Fruit fly (Drosophila melanogaster) whole organism, embryonic: ENCODE data around the gene CG3368.

ENCODE experiments used
- Ada2b ChIP-seq: fragments of 200-800 bp; sonication (Bioruptor generic); IDR thresholded peaks from 2 replicates; pipeline ENCODE4 v1.3.6; 2022; ENCODE audit warnings: missing biosample characterization, missing genetic modification characterization
- Blimp-1 ChIP-seq: fragments of 200-800 bp; sonication (Bioruptor generic); optimal IDR thresholded peaks from 3 replicates; lab custom pipeline; 2018; ENCODE audit warnings: missing biosample characterization, missing genetic modification characterization, mild to moderate bottlenecking, moderate library complexity, missing genetic modification reagents
- Bteb2 ChIP-seq: fragments of 200-800 bp; sonication (Bioruptor generic); optimal IDR thresholded peaks from 2 replicates; lab custom pipeline; 2016; ENCODE audit warnings: missing biosample characterization, missing genetic modification characterization
- CG10209 ChIP-seq: fragments of 200-800 bp; sonication (Bioruptor generic); optimal IDR thresholded peaks from 3 replicates; lab custom pipeline; 2017; ENCODE audit warnings: missing biosample characterization, mild to moderate bottlenecking, missing genetic modification characterization, missing genetic modification reagents
- CG10654 ChIP-seq: fragments of 200-800 bp; sonication (Bioruptor generic); optimal IDR thresholded peaks from 2 replicates; lab custom pipeline; 2016; ENCODE audit warnings: missing biosample characterization, missing genetic modification characterization
- CG11695 ChIP-seq: fragments of 200-800 bp; sonication (Bioruptor generic); IDR thresholded peaks from 3 replicates; pipeline ENCODE4 v1.3.6; 2022; ENCODE audit warnings: missing biosample characterization, missing genetic modification characterization
- CG12104 ChIP-seq: fragments of 200-800 bp; sonication (Bioruptor generic); optimal IDR thresholded peaks from 3 replicates; lab custom pipeline; 2016; ENCODE audit warnings: missing biosample characterization, missing genetic modification characterization
- CG12299 ChIP-seq: fragments of 200-800 bp; sonication (Bioruptor generic); optimal IDR thresholded peaks from 2 replicates; lab custom pipeline; 2018; ENCODE audit warnings: missing biosample characterization, mild to moderate bottlenecking, missing genetic modification characterization
- CG1233 ChIP-seq: fragments of 200-800 bp; sonication (Bioruptor generic); optimal IDR thresholded peaks from 4 replicates; lab custom pipeline; 2018; ENCODE audit warnings: missing biosample characterization, mild to moderate bottlenecking, missing genetic modification characterization
- CG12744 ChIP-seq: fragments of 200-800 bp; sonication (Bioruptor generic); optimal IDR thresholded peaks from 2 replicates; lab custom pipeline; 2016; ENCODE audit warnings: missing biosample characterization, missing genetic modification characterization
- CG16813 ChIP-seq: fragments of 200-800 bp; sonication (Bioruptor generic); IDR thresholded peaks from 3 replicates; pipeline ENCODE4 v1.3.6; 2022; ENCODE audit warnings: missing biosample characterization, missing genetic modification characterization; ENCODE audit not compliant: partially characterized antibody
- CG17612 ChIP-seq: fragments of 200-800 bp; sonication (Bioruptor generic); IDR thresholded peaks from 2 replicates; pipeline ENCODE4 v1.3.6; 2022; ENCODE audit warnings: missing biosample characterization, missing genetic modification characterization
- CG17829 ChIP-seq: fragments of 200-800 bp; optimal IDR thresholded peaks from 2 replicates; lab custom pipeline; 2019; ENCODE audit warnings: missing biosample characterization, mild to moderate bottlenecking, missing genetic modification characterization, moderate library complexity
- CG2120 ChIP-seq: fragments of 200-800 bp; sonication (Bioruptor generic); optimal IDR thresholded peaks from 3 replicates; lab custom pipeline; 2016; ENCODE audit warnings: missing biosample characterization, missing genetic modification characterization
- CG2129 ChIP-seq: fragments of 200-800 bp; sonication (Bioruptor generic); IDR thresholded peaks from 2 replicates; pipeline ENCODE4 v1.3.6; 2022; ENCODE audit warnings: missing biosample characterization, missing genetic modification characterization; ENCODE audit not compliant: partially characterized antibody
- CG2202 ChIP-seq: fragments of 200-800 bp; sonication (Bioruptor generic); optimal IDR thresholded peaks from 2 replicates; lab custom pipeline; 2018; ENCODE audit warnings: missing biosample characterization, mild to moderate bottlenecking, missing genetic modification characterization
- CG31224 ChIP-seq: fragments of 200-800 bp; sonication (Bioruptor generic); IDR thresholded peaks from 2 replicates; pipeline ENCODE4 v1.3.6; 2022; ENCODE audit warnings: missing biosample characterization, missing genetic modification characterization
- CG33213 ChIP-seq: fragments of 200-800 bp; sonication (Bioruptor generic); optimal IDR thresholded peaks from 3 replicates; lab custom pipeline; 2016; ENCODE audit warnings: missing biosample characterization, missing genetic modification characterization
- CG3407 ChIP-seq: fragments of 200-800 bp; sonication (Bioruptor generic); optimal IDR thresholded peaks from 2 replicates; lab custom pipeline; 2018; ENCODE audit warnings: missing biosample characterization, mild to moderate bottlenecking, missing genetic modification characterization
- CG34224 ChIP-seq: fragments of 200-800 bp; sonication (Bioruptor generic); IDR thresholded peaks from 3 replicates; pipeline ENCODE4 v1.3.6; 2022; ENCODE audit warnings: missing biosample characterization, missing genetic modification characterization; ENCODE audit not compliant: partially characterized antibody
- CG4424 ChIP-seq: fragments of 200-800 bp; sonication (Bioruptor generic); optimal IDR thresholded peaks from 3 replicates; lab custom pipeline; 2016; ENCODE audit warnings: missing biosample characterization, missing genetic modification characterization
- CG5953 ChIP-seq: fragments of 200-800 bp; sonication (Bioruptor generic); IDR thresholded peaks from 2 replicates; pipeline ENCODE4 v1.3.6; 2022; ENCODE audit warnings: missing biosample characterization, missing genetic modification characterization
- CG6175 ChIP-seq: fragments of 200-800 bp; sonication (Bioruptor generic); IDR thresholded peaks from 3 replicates; pipeline ENCODE4 v1.3.6; 2022; ENCODE audit warnings: missing biosample characterization, missing genetic modification characterization
- CG6272 ChIP-seq: fragments of 200-800 bp; sonication (Bioruptor generic); IDR thresholded peaks from 2 replicates; pipeline ENCODE4 v1.3.6; 2022; ENCODE audit warnings: missing biosample characterization, missing genetic modification characterization
- CG7745 ChIP-seq: fragments of 200-800 bp; sonication (Bioruptor generic); optimal IDR thresholded peaks from 2 replicates; lab custom pipeline; 2018; ENCODE audit warnings: missing biosample characterization, mild to moderate bottlenecking, missing genetic modification characterization, moderate library complexity
- Dek ChIP-seq: fragments of 200-800 bp; sonication (Bioruptor generic); optimal IDR thresholded peaks from 3 replicates; lab custom pipeline; 2019; ENCODE audit warnings: missing biosample characterization, mild to moderate bottlenecking, missing genetic modification characterization, moderate library complexity
- Dip2 ChIP-seq: fragments of 200-800 bp; sonication (Bioruptor generic); IDR thresholded peaks from 2 replicates; pipeline ENCODE4 v1.3.6; 2022; ENCODE audit warnings: missing biosample characterization, missing genetic modification characterization
- ERR ChIP-seq: fragments of 200-800 bp; sonication (Bioruptor generic); optimal IDR thresholded peaks from 2 replicates; lab custom pipeline; 2016; ENCODE audit warnings: missing biosample characterization, missing genetic modification characterization
- HLH54F ChIP-seq: fragments of 200-800 bp; sonication (Bioruptor generic); optimal IDR thresholded peaks from 3 replicates; lab custom pipeline; 2016; ENCODE audit warnings: missing biosample characterization, missing genetic modification characterization
- Hmr ChIP-seq: fragments of 200-800 bp; sonication (Bioruptor generic); optimal IDR thresholded peaks from 3 replicates; lab custom pipeline; 2017; ENCODE audit warnings: mild to moderate bottlenecking, missing biosample characterization, missing genetic modification reagents, missing genetic modification characterization
- Six4 ChIP-seq: fragments of 200-800 bp; sonication (Bioruptor generic); optimal IDR thresholded peaks from 2 replicates; lab custom pipeline; 2016; ENCODE audit warnings: missing biosample characterization, missing genetic modification characterization
- bowl ChIP-seq: fragments of 200-800 bp; sonication (Bioruptor generic); IDR thresholded peaks from 2 replicates; pipeline ENCODE4 v1.3.6; 2022; ENCODE audit warnings: missing biosample characterization, missing genetic modification characterization
- ci ChIP-seq: fragments of 200-800 bp; sonication (Bioruptor generic); IDR thresholded peaks from 3 replicates; pipeline ENCODE4 v1.3.6; 2022; ENCODE audit warnings: missing biosample characterization, missing genetic modification characterization
- corto ChIP-seq: fragments of 200-800 bp; sonication (Bioruptor generic); optimal IDR thresholded peaks from 2 replicates; lab custom pipeline; 2016; ENCODE audit warnings: missing biosample characterization, mild to moderate bottlenecking, missing genetic modification characterization, moderate library complexity
- dmrt99B ChIP-seq: fragments of 200-800 bp; sonication (Bioruptor generic); optimal IDR thresholded peaks from 2 replicates; lab custom pipeline; 2018; ENCODE audit warnings: missing biosample characterization, mild to moderate bottlenecking, missing genetic modification characterization, moderate library complexity
- en ChIP-seq: fragments of 200-800 bp; sonication (Bioruptor generic); optimal IDR thresholded peaks from 2 replicates; lab custom pipeline; 2016; ENCODE audit warnings: missing biosample characterization, missing genetic modification characterization
- fru ChIP-seq: fragments of >200 bp; optimal IDR thresholded peaks from 2 replicates; lab custom pipeline; 2017
- gfzf ChIP-seq: fragments of 200-800 bp; sonication (Bioruptor generic); optimal IDR thresholded peaks from 2 replicates; lab custom pipeline; 2016; ENCODE audit warnings: missing biosample characterization, mild to moderate bottlenecking, missing genetic modification characterization, moderate library complexity
- her ChIP-seq: fragments of 200-800 bp; sonication (Bioruptor generic); optimal IDR thresholded peaks from 2 replicates; lab custom pipeline; 2016; ENCODE audit warnings: missing biosample characterization, missing genetic modification characterization
- inv ChIP-seq: fragments of 200-800 bp; sonication (Bioruptor generic); IDR thresholded peaks from 2 replicates; pipeline ENCODE4 v1.3.6; 2022; ENCODE audit warnings: missing biosample characterization, missing genetic modification characterization; ENCODE audit not compliant: partially characterized antibody
- kay ChIP-seq: fragments of 200-800 bp; sonication (Bioruptor generic); optimal IDR thresholded peaks from 2 replicates; lab custom pipeline; 2016; ENCODE audit warnings: missing biosample characterization, missing genetic modification characterization
- knrl ChIP-seq: fragments of 200-800 bp; sonication (Bioruptor generic); IDR thresholded peaks from 3 replicates; pipeline ENCODE4 v1.3.6; 2022; ENCODE audit warnings: missing biosample characterization, missing genetic modification characterization; ENCODE audit not compliant: partially characterized antibody
- lbe ChIP-seq: fragments of 200-800 bp; sonication (Bioruptor generic); optimal IDR thresholded peaks from 2 replicates; lab custom pipeline; 2016; ENCODE audit warnings: missing biosample characterization, mild to moderate bottlenecking, missing genetic modification characterization
- lola ChIP-seq, 3 experiments: fragments of >200 bp in 2 of 3; fragments of 200-800 bp in 1 of 3; sonication (Bioruptor generic) in 1 of 3; optimal IDR thresholded peaks; 2 replicates each; lab custom pipeline; 2017 to 2019; ENCODE audit warnings: missing biosample characterization in 3 of 3, missing genetic modification characterization in 3 of 3, mild to moderate bottlenecking in 1 of 3, moderate library complexity in 1 of 3
- pho ChIP-seq: fragments of 200-800 bp; sonication (Bioruptor generic); optimal IDR thresholded peaks from 2 replicates; lab custom pipeline; 2016; ENCODE audit warnings: missing biosample characterization, missing genetic modification characterization
- sim ChIP-seq: fragments of 200-800 bp; sonication (Bioruptor generic); IDR thresholded peaks from 2 replicates; pipeline ENCODE4 v1.3.6; 2022; ENCODE audit warnings: missing biosample characterization, missing genetic modification characterization
- so ChIP-seq: fragments of 200-800 bp; sonication (Bioruptor generic); IDR thresholded peaks from 3 replicates; pipeline ENCODE4 v1.3.6; 2022; ENCODE audit warnings: missing biosample characterization, missing genetic modification characterization
- twi ChIP-seq: fragments of 200-800 bp; optimal IDR thresholded peaks from 2 replicates; lab custom pipeline; 2019; ENCODE audit warnings: missing biosample characterization, mild to moderate bottlenecking, missing genetic modification characterization, moderate library complexity
- wdn ChIP-seq: fragments of 200-800 bp; sonication (Bioruptor generic); IDR thresholded peaks from 2 replicates; pipeline ENCODE4 v1.3.6; 2022; ENCODE audit warnings: missing biosample characterization, missing genetic modification characterization

CG3368 gene

DNA sequence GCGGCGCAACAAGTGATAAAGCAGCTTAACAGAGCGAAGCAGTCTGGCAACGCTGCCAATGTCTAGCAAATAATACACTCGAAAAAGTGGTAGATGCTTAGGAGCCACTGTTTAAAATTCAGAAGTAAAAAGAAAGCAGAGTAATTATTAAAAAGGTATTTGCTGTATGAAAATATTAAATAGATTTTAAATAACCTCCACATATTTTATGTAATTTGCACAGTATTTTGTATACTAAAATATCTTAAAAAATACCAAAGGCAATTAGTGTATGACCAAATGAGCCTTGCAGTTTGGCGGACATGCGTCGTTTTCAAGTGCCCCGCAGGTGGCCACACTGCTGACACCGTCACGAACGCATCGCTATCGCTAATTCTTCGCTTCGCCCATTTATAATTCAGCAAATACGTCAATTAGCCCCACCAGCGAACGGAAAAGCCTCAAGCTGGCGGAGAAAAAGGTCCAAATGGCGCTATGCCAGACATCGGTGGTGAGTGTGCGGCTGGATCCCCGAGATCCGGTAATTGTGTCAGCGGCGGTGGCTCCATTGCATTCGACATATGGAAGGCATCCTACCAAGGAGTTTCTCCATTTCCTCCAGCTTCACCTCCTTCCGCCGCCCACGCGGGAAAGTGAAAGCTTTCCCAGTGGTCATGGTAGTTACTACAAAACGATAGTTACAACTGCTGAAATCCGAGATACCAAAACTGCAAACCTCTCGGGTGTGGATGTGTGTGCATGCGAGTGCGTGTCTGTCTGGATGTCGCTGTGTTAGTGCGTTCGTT, 30.3 kb upstream of the CG3368 start, which contains the start of gene pll (continued):
- TF ChIP-seq CG31224 (GFP tag; lab: Robert Waterston, UW) (peak; percentile 84), Six4 (GFP tag; lab: Kevin White, UChicago) (peak; percentile 71), Hmr (GFP tag; lab: Kevin White, UChicago) (peak; percentile 88), CG6272 (GFP tag; lab: Robert Waterston, UW) (peak; percentile 87), Dip2 (GFP tag; lab: Robert Waterston, UW) (no peak), wdn (GFP tag; lab: Robert Waterston, UW) (peak; percentile 84), ERR (GFP tag; lab: Kevin White, UChicago) (peak; percentile 76), fru (lab: Kevin White, UChicago) (no peak), kay (peak; percentile 65), sim (GFP tag; lab: Robert Waterston, UW) (no peak), CG33213 (GFP tag; lab: Kevin White, UChicago) (peak; percentile 71), CG6175 (peak; percentile 72; the same call in 2 of the 3 replicates), twi (tag; lab: Kevin White, UChicago) (peak; percentile 42), CG11695 (peak; percentile 88), pho (GFP tag; lab: Kevin White, UChicago) (peak; percentile 78), CG7745 (tag; lab: Kevin White, UChicago) (no peak), ci (GFP tag; lab: Robert Waterston, UW) (peak; percentile 91), CG4424 (GFP tag; lab: Kevin White, UChicago) (peak; percentile 67), Ada2b (GFP tag; lab: Robert Waterston, UW) (peak; percentile 86), her (no peak), inv (peak; percentile 22; the same call in 1 of the 2 replicates), gfzf (GFP tag; lab: Kevin White, UChicago) (peak; percentile 94), CG2120 (peak; percentile 92), CG2202 (tag; lab: Kevin White, UChicago) (peak; percentile 52), CG34224 (GFP tag; lab: Robert Waterston, UW) (no peak), CG2129 (no peak), lbe (GFP tag; lab: Kevin White, UChicago) (no peak), dmrt99B (tag; lab: Kevin White, UChicago) (no peak), bowl (GFP tag; lab: Robert Waterston, UW) (peak; percentile 49; the same call in 1 of the 2 replicates), CG16813 (GFP tag; lab: Robert Waterston, UW) (peak; percentile 29; the same call in 1 of the 3 replicates), CG12299 (tag; lab: Kevin White, UChicago) (peak; percentile 77), knrl (GFP tag; lab: Robert Waterston, UW) (peak; percentile 56; the same call in 1 of the 3 replicates), en (peak; percentile 22), CG17829 (tag; lab: Kevin White, UChicago) (peak; percentile 91), CG1233 (GFP tag; lab: Kevin White, UChicago) (peak; percentile 72), HLH54F (peak; percentile 68), corto (no peak), so (GFP tag; lab: Robert Waterston, UW) (peak; percentile 86), CG12104 (GFP tag; lab: Kevin White, UChicago) (peak; percentile 31), lola (GFP tag; optimal IDR thresholded peaks at IDR 0.05; lab: Kevin White, UChicago) (peak in 1 of 3 experiments; percentile 55), CG3407 (GFP tag; lab: Kevin White, UChicago) (peak; percentile 11), CG10209 (GFP tag; lab: Kevin White, UChicago) (peak; percentile 69), Blimp-1 (GFP tag; lab: Kevin White, UChicago) (peak; percentile 78), CG10654 (GFP tag; lab: Kevin White, UChicago) (peak; percentile 75), CG17612 (GFP tag; lab: Robert Waterston, UW) (0 out of 2 replicates have a peak, but pooled peaks have one; percentile 26), Dek (tag; lab: Kevin White, UChicago) (peak; percentile 78), Bteb2 (peak; percentile 81), CG5953 (GFP tag; lab: Robert Waterston, UW) (peak; percentile 88), CG12744 (GFP tag; lab: Kevin White, UChicago) (peak; percentile 77)
